Fruit fly (Drosophila melanogaster): ENCODE measurements around the gene side-VII.

Gene side-VII

DNA sequence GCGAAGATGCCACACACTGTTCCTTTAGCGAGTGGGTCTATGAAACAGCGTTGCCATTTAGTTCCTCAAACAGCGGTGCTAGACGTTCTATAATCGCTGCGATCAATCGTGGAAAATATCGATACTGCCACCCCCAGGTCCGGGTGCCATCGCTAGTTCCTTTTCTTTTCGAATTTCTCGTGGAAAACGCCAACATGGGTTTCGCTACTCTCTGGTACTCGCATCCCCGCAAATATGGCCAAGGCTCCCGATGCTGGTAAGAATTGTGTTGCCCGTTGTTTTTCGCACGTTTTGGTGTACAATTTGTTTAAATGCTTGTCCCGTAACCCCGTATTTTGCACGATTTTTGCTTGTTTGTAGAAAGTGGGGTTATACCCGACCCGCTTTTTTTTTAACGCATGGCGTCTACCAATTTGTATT, 38.2 kb upstream of the side-VII start, which contains the start of gene RpS29:
RpS29 (plus strand) TSS at position 102 of the 420 bp plus-strand sequence.
- TF ChIP-seq CG1233 (GFP tag; optimal IDR thresholded peaks at IDR 0.05): peak; percentile 60
- peak; percentile 93 for TF ChIP-seq CG10543 (GFP tag; optimal IDR thresholded peaks at IDR 0.05)
- TF ChIP-seq Hr51 (GFP tag; optimal IDR thresholded peaks at IDR 0.05): peak; percentile 50 to 85
- TF ChIP-seq CG10979 (tag; optimal IDR thresholded peaks at IDR 0.05): peak; percentile 36
- TF ChIP-seq CG11696 (GFP tag; IDR thresholded peaks at IDR 0.05): no peak
- TF ChIP-seq Sry-δ (GFP tag; optimal IDR thresholded peaks at IDR 0.05): peak; percentile 100
- peak; percentile 38 for TF ChIP-seq cato (GFP tag; optimal IDR thresholded peaks at IDR 0.05; ENCODE audit: borderline replicate concordance)
- peak; percentile 71 for TF ChIP-seq repo (GFP tag; optimal IDR thresholded peaks at IDR 0.05)
- peak; percentile 29 for TF ChIP-seq CG3065 (GFP tag; optimal IDR thresholded peaks at IDR 0.05)
- peak; percentile 90 for TF ChIP-seq Lhr (GFP tag; optimal IDR thresholded peaks at IDR 0.05)
- peak; percentile 39 for TF ChIP-seq zen (tag; optimal IDR thresholded peaks at IDR 0.05)
- TF ChIP-seq CG33557 (GFP tag; optimal IDR thresholded peaks at IDR 0.05): peak; percentile 67
- peak; percentile 68; the same call in 1 of the 2 replicates for TF ChIP-seq cas (GFP tag; IDR thresholded peaks at IDR 0.05)
- peak; percentile 82 to 89 for TF ChIP-seq Pdp1 (GFP tag; optimal IDR thresholded peaks at IDR 0.05)
- peak; percentile 87 for TF ChIP-seq CG4328 (GFP tag; optimal IDR thresholded peaks at IDR 0.05)
- TF ChIP-seq cwo (GFP tag; optimal IDR thresholded peaks at IDR 0.05): peak; percentile 48
- TF ChIP-seq CG10431 (GFP tag; optimal IDR thresholded peaks at IDR 0.05): peak; percentile 70
- TF ChIP-seq Elba2 (GFP tag; optimal IDR thresholded peaks at IDR 0.05): no peak
- peak; percentile 88 for TF ChIP-seq shn (GFP tag; optimal IDR thresholded peaks at IDR 0.05)
- TF ChIP-seq sna (GFP tag; IDR thresholded peaks at IDR 0.05; ENCODE audit: partially characterized antibody): peak; percentile 90
- peak; percentile 95 for TF ChIP-seq CG11456 (GFP tag; IDR thresholded peaks at IDR 0.05)
- peak; percentile 39 for TF ChIP-seq exex (tag; optimal IDR thresholded peaks at IDR 0.05)
- peak; percentile 74 for TF ChIP-seq H2.0 (GFP tag; IDR thresholded peaks at IDR 0.05)
- TF ChIP-seq tup (GFP tag; optimal IDR thresholded peaks at IDR 0.05): peak; percentile 45
- peak; percentile 31; the same call in 1 of the 2 replicates for TF ChIP-seq esg (GFP tag; conservative IDR thresholded peaks at IDR 0.05)
- no peak for TF ChIP-seq so (GFP tag; IDR thresholded peaks at IDR 0.05)
- peak; percentile 44 for TF ChIP-seq sd (tag; optimal IDR thresholded peaks at IDR 0.05)
- TF ChIP-seq Med (GFP tag): peak; percentile 99
- peak; percentile 65 for TF ChIP-seq tgo (GFP tag; IDR thresholded peaks at IDR 0.05)
- TF ChIP-seq cad (GFP tag; optimal IDR thresholded peaks at IDR 0.05): no peak
- peak; percentile 73 for TF ChIP-seq stwl (tag; optimal IDR thresholded peaks at IDR 0.05)
- TF ChIP-seq wor (GFP tag; IDR thresholded peaks at IDR 0.05): no peak
- peak; percentile 94 for TF ChIP-seq CG33213 (GFP tag; optimal IDR thresholded peaks at IDR 0.05)
- TF ChIP-seq bsh (GFP tag; optimal IDR thresholded peaks at IDR 0.05): peak; percentile 46 to 49
- TF ChIP-seq nmo (GFP tag; optimal IDR thresholded peaks at IDR 0.05): peak; percentile 78
- TF ChIP-seq CG2120 (GFP tag; optimal IDR thresholded peaks at IDR 0.05): peak; percentile 90
- peak; percentile 99 for TF ChIP-seq bigmax (GFP tag; optimal IDR thresholded peaks at IDR 0.05)
- TF ChIP-seq Lpt (GFP tag; optimal IDR thresholded peaks at IDR 0.05): no peak
- peak; percentile 79 for TF ChIP-seq CG14014 (GFP tag; IDR thresholded peaks at IDR 0.05)
- TF ChIP-seq Antp (GFP tag; optimal IDR thresholded peaks at IDR 0.05): peak; percentile 91
- no peak for TF ChIP-seq CG10565 (GFP tag; optimal IDR thresholded peaks at IDR 0.05)
- peak; percentile 49 for TF ChIP-seq run (tag; optimal IDR thresholded peaks at IDR 0.05)
- peak; percentile 63 for TF ChIP-seq slp2 (GFP tag; optimal IDR thresholded peaks at IDR 0.05)
- TF ChIP-seq CG10209 (GFP tag; optimal IDR thresholded peaks at IDR 0.05): peak; percentile 72
- TF ChIP-seq Ptx1 (GFP tag; IDR thresholded peaks at IDR 0.05): peak; percentile 79
- TF ChIP-seq CG12071 (GFP tag; optimal IDR thresholded peaks at IDR 0.05): peak; percentile 72
- peak; percentile 83 for TF ChIP-seq CG9817 (tag; optimal IDR thresholded peaks at IDR 0.05)
- peak; percentile 8 for TF ChIP-seq CG8281 (tag; optimal IDR thresholded peaks at IDR 0.05)
- TF ChIP-seq CG1603 (tag; optimal IDR thresholded peaks at IDR 0.05): peak; percentile 97
- peak; percentile 63 for TF ChIP-seq Xrp1 (GFP tag; IDR thresholded peaks at IDR 0.05)

Measured in whole organism, embryonic.